Worm (Caenorhabditis elegans) whole organism, L1 larva: Measurements from ENCODE around the gene skr-13.

Experiments used
- C34B4.2 ChIP-seq: sonication (generic microtip); optimal IDR thresholded peaks from 2 replicates; lab custom pipeline; 2017; ENCODE audit warnings: mild to moderate bottlenecking, missing genetic modification characterization, missing compliant biosample characterization
- F16B12.6 ChIP-seq: fragments of 150-350 bp; optimal IDR thresholded peaks from 2 replicates; lab custom pipeline; 2014; ENCODE audit warnings: missing biosample characterization, missing genetic modification characterization
- Y116A8C.19 ChIP-seq: sonication (generic microtip); optimal IDR thresholded peaks from 2 replicates; lab custom pipeline; 2016; ENCODE audit warnings: missing compliant biosample characterization, missing genetic modification characterization, borderline replicate concordance
- aha-1 ChIP-seq: fragments of 150-350 bp; optimal IDR thresholded peaks from 2 replicates; lab custom pipeline; 2014; ENCODE audit warnings: missing biosample characterization, missing genetic modification characterization
- aly-2 ChIP-seq: fragments of 150-350 bp; optimal IDR thresholded peaks from 2 replicates; lab custom pipeline; 2014; ENCODE audit warnings: missing biosample characterization, missing genetic modification characterization
- ceh-82 ChIP-seq, 3 experiments: fragments of 150-350 bp in 1 of 3; sonication (generic microtip) in 2 of 3; optimal IDR thresholded peaks; 2 replicates each; lab custom pipeline; 2014 to 2017; ENCODE audit warnings: missing biosample characterization in 3 of 3, missing genetic modification characterization in 3 of 3
- ceh-90 ChIP-seq: sonication (generic microtip); optimal IDR thresholded peaks from 2 replicates; lab custom pipeline; 2016; ENCODE audit warnings: missing genetic modification characterization, missing compliant biosample characterization
- dsc-1 ChIP-seq: sonication (generic microtip); optimal IDR thresholded peaks from 2 replicates; lab custom pipeline; 2016; ENCODE audit warnings: mild to moderate bottlenecking, missing genetic modification characterization, missing compliant biosample characterization
- efl-1 ChIP-seq, 4 experiments: fragments of 150-350 bp; optimal IDR thresholded peaks in 3 of 4; peaks in 1 of 4; 1 replicate in 1 of 4; 2 replicates in 3 of 4; lab custom pipeline; 2014; ENCODE audit warnings: missing biosample characterization in 2 of 4, missing genetic modification characterization in 2 of 4, missing genetic modification reagents in 2 of 4
- egl-13 ChIP-seq: sonication (generic microtip); optimal IDR thresholded peaks from 2 replicates; lab custom pipeline; 2016; ENCODE audit warnings: missing genotype, missing genetic modification reagents, missing genetic modification characterization, missing compliant biosample characterization
- egl-27 ChIP-seq, 2 experiments: fragments of 150-350 bp in 1 of 2; sonication (generic microtip); optimal IDR thresholded peaks; 3 replicates each; lab custom pipeline; 2017 to 2018; ENCODE audit warnings: missing biosample characterization in 2 of 2, missing genetic modification characterization in 2 of 2, missing genetic modification reagents in 2 of 2
- elt-3 ChIP-seq, 6 experiments: fragments of 150-350 bp in 1 of 6; sonication (generic microtip); optimal IDR thresholded peaks; 2 replicates each; lab custom pipeline; 2017 to 2018; ENCODE audit warnings: missing biosample characterization in 6 of 6, missing genetic modification characterization in 6 of 6, inconsistent platforms in 1 of 6
- fkh-4 ChIP-seq: sonication (generic microtip); optimal IDR thresholded peaks from 2 replicates; lab custom pipeline; 2016; ENCODE audit warnings: missing compliant biosample characterization, missing genetic modification characterization, borderline replicate concordance
- fos-1 ChIP-seq: fragments of 150-350 bp; optimal IDR thresholded peaks from 2 replicates; lab custom pipeline; 2014; ENCODE audit warnings: missing biosample characterization, missing genetic modification characterization
- jun-1 ChIP-seq: fragments of 150-350 bp; optimal IDR thresholded peaks from 2 replicates; lab custom pipeline; 2014; ENCODE audit warnings: missing biosample characterization, missing genetic modification reagents, missing genetic modification characterization
- lin-35 ChIP-seq, 2 experiments: fragments of 150-350 bp; optimal IDR thresholded peaks; 2 replicates each; lab custom pipeline; 2014; ENCODE audit warnings: missing biosample characterization in 2 of 2, missing genetic modification characterization in 2 of 2, missing genetic modification reagents in 2 of 2
- lin-39 ChIP-seq: fragments of 150-350 bp; optimal IDR thresholded peaks from 2 replicates; lab custom pipeline; 2014; ENCODE audit warnings: missing biosample characterization, missing genetic modification reagents, missing genetic modification characterization
- lir-3 ChIP-seq: sonication (generic microtip); optimal IDR thresholded peaks from 2 replicates; lab custom pipeline; 2016; ENCODE audit warnings: mild to moderate bottlenecking, missing genetic modification characterization, moderate library complexity, missing compliant biosample characterization; ENCODE audit not compliant: poor library complexity
- lsy-2 ChIP-seq, 2 experiments: fragments of 150-350 bp; optimal IDR thresholded peaks; 2 replicates each; lab custom pipeline; 2014; ENCODE audit warnings: missing biosample characterization in 2 of 2, missing genetic modification characterization in 2 of 2
- mab-9 ChIP-seq: fragments of 200-800 bp; sonication (Bioruptor generic); IDR thresholded peaks from 2 replicates; pipeline ENCODE4 v1.3.6; 2022; ENCODE audit warnings: missing genetic modification reagents, missing genetic modification characterization, missing compliant biosample characterization
- nhr-19 ChIP-seq: fragments of 200-800 bp; sonication (Bioruptor generic); conservative IDR thresholded peaks from 2 replicates; pipeline ENCODE4 v1.3.6; 2022; ENCODE audit warnings: missing genetic modification characterization, missing compliant biosample characterization
- nhr-28 ChIP-seq: fragments of 150-350 bp; optimal IDR thresholded peaks from 2 replicates; lab custom pipeline; 2014; ENCODE audit warnings: missing biosample characterization, missing genetic modification characterization
- nhr-47 ChIP-seq: sonication (generic microtip); optimal IDR thresholded peaks from 2 replicates; lab custom pipeline; 2016; ENCODE audit warnings: mild to moderate bottlenecking, missing genetic modification characterization, moderate library complexity, missing compliant biosample characterization
- nhr-71 ChIP-seq: sonication (generic microtip); optimal IDR thresholded peaks from 2 replicates; lab custom pipeline; 2016; ENCODE audit warnings: mild to moderate bottlenecking, missing genetic modification characterization, moderate library complexity, missing compliant biosample characterization
- nhr-84 ChIP-seq: sonication (generic microtip); optimal IDR thresholded peaks from 2 replicates; lab custom pipeline; 2017; ENCODE audit warnings: missing biosample characterization, missing genetic modification characterization
- nhr-90 ChIP-seq: sonication (generic microtip); optimal IDR thresholded peaks from 2 replicates; lab custom pipeline; 2016; ENCODE audit warnings: mild to moderate bottlenecking, missing genetic modification characterization, missing compliant biosample characterization; ENCODE audit not compliant: poor library complexity
- pax-3 ChIP-seq: fragments of 200-800 bp; sonication (Bioruptor generic); optimal IDR thresholded peaks from 2 replicates; lab custom pipeline; 2018; ENCODE audit warnings: mild to moderate bottlenecking, missing genetic modification characterization, moderate library complexity, missing compliant biosample characterization
- pqm-1 ChIP-seq: sonication (generic microtip); optimal IDR thresholded peaks from 3 replicates; lab custom pipeline; 2017; ENCODE audit warnings: missing biosample characterization, missing genetic modification characterization
- rnt-1 ChIP-seq: sonication (generic microtip); optimal IDR thresholded peaks from 2 replicates; lab custom pipeline; 2016; ENCODE audit warnings: mild to moderate bottlenecking, missing genetic modification characterization, moderate library complexity, missing compliant biosample characterization
- skn-1 ChIP-seq: fragments of 150-350 bp; optimal IDR thresholded peaks from 2 replicates; lab custom pipeline; 2014; ENCODE audit warnings: missing biosample characterization, missing genetic modification characterization
- snpc-4 ChIP-seq: fragments of 150-350 bp; optimal IDR thresholded peaks from 2 replicates; lab custom pipeline; 2014; ENCODE audit warnings: missing biosample characterization, missing genetic modification characterization
- snu-23 ChIP-seq: sonication (generic microtip); optimal IDR thresholded peaks from 2 replicates; lab custom pipeline; 2016; ENCODE audit warnings: missing genetic modification characterization, missing compliant biosample characterization
- sox-4 ChIP-seq: sonication (generic microtip); optimal IDR thresholded peaks from 2 replicates; lab custom pipeline; 2016; ENCODE audit warnings: missing genetic modification characterization, missing compliant biosample characterization
- sup-37 ChIP-seq: fragments of 200-800 bp; sonication (Bioruptor generic); optimal IDR thresholded peaks from 2 replicates; lab custom pipeline; 2018; ENCODE audit warnings: mild to moderate bottlenecking, missing genetic modification characterization, missing compliant biosample characterization
- tbx-2 ChIP-seq: sonication (generic microtip); optimal IDR thresholded peaks from 2 replicates; lab custom pipeline; 2016; ENCODE audit warnings: missing genetic modification characterization, missing compliant biosample characterization
- tlp-1 ChIP-seq: fragments of 150-350 bp; optimal IDR thresholded peaks from 2 replicates; lab custom pipeline; 2014; ENCODE audit warnings: missing biosample characterization, missing genetic modification characterization
- unc-30 ChIP-seq: sonication (generic microtip); optimal IDR thresholded peaks from 2 replicates; lab custom pipeline; 2017; ENCODE audit warnings: missing biosample characterization, missing genetic modification characterization
- unc-86 ChIP-seq: sonication (generic microtip); optimal IDR thresholded peaks from 2 replicates; lab custom pipeline; 2016; ENCODE audit warnings: missing genetic modification characterization, missing compliant biosample characterization
- zag-1 ChIP-seq: fragments of 150-350 bp; optimal IDR thresholded peaks from 2 replicates; lab custom pipeline; 2014; ENCODE audit warnings: missing biosample characterization, missing genetic modification characterization
- zip-4 ChIP-seq: fragments of 200-800 bp; sonication (Bioruptor generic); optimal IDR thresholded peaks from 2 replicates; lab custom pipeline; 2018; ENCODE audit warnings: mild to moderate bottlenecking, missing genetic modification characterization, moderate library complexity, missing compliant biosample characterization
- ztf-11 ChIP-seq, 2 experiments: sonication (generic microtip); optimal IDR thresholded peaks; 2 replicates each; lab custom pipeline; 2016 to 2017; ENCODE audit warnings: missing genetic modification characterization in 2 of 2, missing biosample characterization in 1 of 2, missing compliant biosample characterization in 1 of 2

Gene skr-13

DNA sequence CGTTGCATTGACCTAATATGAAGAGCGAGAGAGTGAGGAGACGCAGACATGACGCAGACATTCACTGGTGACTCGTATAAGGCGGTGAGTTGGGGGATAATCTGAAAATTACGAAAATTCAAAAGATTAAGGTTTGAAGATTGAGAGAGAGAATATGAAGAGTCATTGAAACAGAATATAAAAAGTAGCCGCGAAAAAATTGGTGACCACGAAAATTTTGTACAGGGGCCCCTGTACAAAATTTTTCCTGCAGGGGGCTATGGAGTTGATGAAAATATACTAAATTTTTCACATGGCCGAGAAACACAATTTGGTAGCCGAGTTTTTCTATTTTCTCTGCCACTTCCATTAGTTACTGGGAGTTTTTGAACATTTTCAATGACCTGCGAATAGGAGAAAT, 44.3 kb upstream of the skr-13 start, which contains the start of gene cnnm-1:
Gene cnnm-1 (minus strand): TSS at position 101 of the 400 bp plus-strand sequence.
- TF ChIP-seq mab-9 (GFP tag; lab: Robert Waterston, UW) (no peak), skn-1 (tag; lab: Kevin White, UChicago) (no peak), tlp-1 (tag; lab: Kevin White, UChicago) (no peak), dsc-1 (peak; percentile 15), snu-23 (GFP tag; lab: Kevin White, UChicago) (no peak), nhr-90 (tag; lab: Kevin White, UChicago) (no peak)
- TF ChIP-seq, all 84 proteins: peak for 1

DNA sequence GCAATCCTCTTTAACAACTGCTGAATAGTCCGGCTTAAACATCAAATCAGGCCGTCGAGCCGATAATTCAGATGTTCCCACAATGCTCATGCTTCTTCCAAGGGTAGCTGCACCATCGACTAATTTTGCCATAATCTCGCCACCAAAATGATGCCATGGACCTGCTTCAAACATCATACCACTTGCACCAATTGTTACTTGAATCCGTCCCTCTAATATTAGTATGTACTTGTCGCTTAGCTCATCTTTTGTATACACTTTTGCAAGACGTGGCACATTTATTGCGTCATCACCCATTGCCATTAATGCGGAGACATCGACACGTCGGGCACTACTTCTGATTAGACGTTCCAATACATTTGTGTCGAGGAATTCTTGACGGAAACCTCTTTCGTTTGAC, 37.3 kb upstream of the skr-13 start:
- TF ChIP-seq fos-1: no peak
- TF ChIP-seq egl-27 (tag; optimal IDR thresholded peaks at IDR 0.05; lab: Kevin White, UChicago): no peak
- no peak for TF ChIP-seq pqm-1
- TF ChIP-seq efl-1 (optimal IDR thresholded peaks at IDR 0.05; lab: Kevin White, UChicago): no peak
- peak in 1 of 2 experiments; percentile 71 for TF ChIP-seq efl-1 (GFP tag; optimal IDR thresholded peaks at IDR 0.05 in 1 of 2; lab: Kevin White, UChicago)

DNA sequence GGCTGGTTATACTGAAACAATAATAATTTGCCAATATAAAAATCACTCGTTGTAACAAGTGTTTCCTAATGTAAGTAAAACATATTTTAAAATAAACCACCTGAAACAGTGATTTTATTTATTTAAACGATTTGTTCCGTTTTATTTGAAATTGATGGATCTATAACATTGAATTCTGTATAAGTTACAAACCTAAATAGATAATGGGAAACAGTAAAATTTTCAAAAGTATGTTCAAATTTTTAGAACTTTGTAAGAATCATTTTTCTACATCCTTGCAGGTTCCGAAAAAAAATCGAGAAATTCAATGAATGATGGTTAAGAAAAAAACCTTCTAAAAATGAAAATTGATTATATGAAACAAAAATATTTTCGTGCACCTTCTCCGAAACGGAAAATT, 31.1 kb upstream of the skr-13 start:
- TF ChIP-seq F16B12.6 (tag; lab: Kevin White, UChicago) (no peak), efl-1 (optimal IDR thresholded peaks at IDR 0.05; lab: Kevin White, UChicago) (no peak), efl-1 (GFP tag; optimal IDR thresholded peaks at IDR 0.05 in 1 of 2; lab: Kevin White, UChicago) (no peak), ceh-90 (tag; lab: Kevin White, UChicago) (no peak), lir-3 (no peak), C34B4.2 (no peak), rnt-1 (tag; lab: Kevin White, UChicago) (no peak), ztf-11 (tag; optimal IDR thresholded peaks at IDR 0.05; lab: Kevin White, UChicago) (no peak), lsy-2 (tag; optimal IDR thresholded peaks at IDR 0.05; lab: Kevin White, UChicago) (no peak), nhr-71 (tag; lab: Kevin White, UChicago) (no peak), snpc-4 (no peak), fkh-4 (tag; lab: Kevin White, UChicago) (no peak), Y116A8C.19 (tag; lab: Kevin White, UChicago) (no peak), sox-4 (tag; lab: Kevin White, UChicago) (no peak), zag-1 (tag; lab: Kevin White, UChicago) (no peak), jun-1 (no peak), unc-30 (tag; lab: Kevin White, UChicago) (no peak), nhr-84 (tag; lab: Kevin White, UChicago) (no peak), ceh-82 (tag; optimal IDR thresholded peaks at IDR 0.05; lab: Kevin White, UChicago) (no peak), pax-3 (tag; lab: Kevin White, UChicago) (no peak), aly-2 (tag; lab: Kevin White, UChicago) (no peak)

DNA sequence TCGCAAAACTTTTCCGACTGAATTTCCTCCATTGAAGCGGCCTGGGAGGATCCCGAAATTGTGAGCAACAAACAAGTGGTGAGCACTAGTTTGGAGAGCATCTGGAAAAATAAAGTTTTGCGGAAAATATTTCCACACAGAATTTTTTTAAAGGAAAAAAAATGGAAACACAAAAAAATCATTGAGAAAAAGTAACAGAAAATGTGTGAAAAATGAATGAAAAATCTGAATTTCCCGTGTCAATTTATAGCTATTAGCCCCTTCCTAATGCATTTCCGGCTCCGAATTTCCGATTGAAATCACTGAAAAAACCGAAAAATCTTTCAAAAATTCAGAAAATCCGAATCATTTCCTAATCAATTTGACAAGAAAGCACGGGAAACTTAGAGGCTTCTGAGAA, 29.4 kb upstream of the skr-13 start, which contains the start of gene flp-17:
Gene flp-17 (minus strand): TSS at position 101 of the 400 bp plus-strand sequence.
- TF ChIP-seq egl-13 (tag; lab: Kevin White, UChicago) (peak; percentile 50), nhr-19 (GFP tag; lab: Robert Waterston, UW) (no peak), jun-1 (no peak), sox-4 (tag; lab: Kevin White, UChicago) (no peak), ceh-90 (tag; lab: Kevin White, UChicago) (no peak), sup-37 (GFP tag; lab: Kevin White, UChicago) (no peak)

DNA sequence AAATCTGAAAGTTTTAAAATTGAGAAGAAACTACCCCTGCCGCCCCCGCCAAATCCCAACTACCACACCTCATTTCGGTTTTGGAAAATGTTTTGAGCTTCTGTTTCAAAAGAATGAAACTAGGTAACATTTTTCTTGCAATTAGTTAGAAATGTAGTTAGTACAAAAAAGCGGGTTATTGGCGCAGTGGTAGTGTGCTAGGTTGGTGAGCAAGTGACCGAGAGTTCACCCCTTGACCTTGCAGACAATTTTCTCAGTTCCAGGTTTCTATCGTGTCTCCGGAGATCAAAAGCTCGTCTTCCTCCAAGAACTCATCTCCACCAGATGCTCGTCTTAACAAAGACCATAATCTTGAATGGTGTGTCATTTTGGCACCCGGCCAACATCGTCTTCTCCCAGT, 26.8 kb upstream of the skr-13 start:
- no peak for TF ChIP-seq unc-86 (tag; lab: Kevin White, UChicago)
- TF ChIP-seq fkh-4 (tag; lab: Kevin White, UChicago): no peak
- TF ChIP-seq efl-1 (optimal IDR thresholded peaks at IDR 0.05; lab: Kevin White, UChicago): no peak
- no peak for TF ChIP-seq efl-1 (GFP tag; optimal IDR thresholded peaks at IDR 0.05 in 1 of 2; lab: Kevin White, UChicago)
- TF ChIP-seq lin-35 (GFP tag; optimal IDR thresholded peaks at IDR 0.05; lab: Kevin White, UChicago): no peak
- no peak for TF ChIP-seq elt-3 (tag; optimal IDR thresholded peaks at IDR 0.05; lab: Kevin White, UChicago)
- TF ChIP-seq fos-1: no peak
- no peak for TF ChIP-seq nhr-47 (tag; lab: Kevin White, UChicago)
- no peak for TF ChIP-seq aha-1
- TF ChIP-seq nhr-28 (tag; lab: Kevin White, UChicago): no peak
- TF ChIP-seq tlp-1 (tag; lab: Kevin White, UChicago): no peak
- TF ChIP-seq tbx-2 (tag; lab: Kevin White, UChicago): no peak
- TF ChIP-seq lin-39 (tag; lab: Kevin White, UChicago): no peak
- TF ChIP-seq mab-9 (GFP tag; lab: Robert Waterston, UW): no peak
- no peak for TF ChIP-seq snpc-4
- TF ChIP-seq zip-4: no peak
